Worm (Caenorhabditis elegans) whole organism, L2 larva: ENCODE data around the gene nspf-2.

ENCODE experiments used
- C34F6.9 ChIP-seq: fragments of 150-350 bp; optimal IDR thresholded peaks from 2 replicates; lab custom pipeline; 2014; ENCODE audit warnings: missing biosample characterization, missing genetic modification characterization
- R02D3.7 ChIP-seq: fragments of 150-350 bp; optimal IDR thresholded peaks from 2 replicates; lab custom pipeline; 2014; ENCODE audit warnings: missing biosample characterization, missing genetic modification characterization
- Y55F3AM.14 ChIP-seq: fragments of 200-800 bp; sonication (Bioruptor generic); optimal IDR thresholded peaks from 2 replicates; lab custom pipeline; 2018; ENCODE audit warnings: mild to moderate bottlenecking, missing genetic modification characterization, missing compliant biosample characterization
- alr-1 ChIP-seq: fragments of 150-350 bp; optimal IDR thresholded peaks from 2 replicates; lab custom pipeline; 2014; ENCODE audit warnings: missing biosample characterization, missing genetic modification characterization
- aly-2 ChIP-seq: fragments of 150-350 bp; optimal IDR thresholded peaks from 2 replicates; lab custom pipeline; 2014; ENCODE audit warnings: missing biosample characterization, missing genetic modification characterization
- ama-1 ChIP-seq: fragments of 150-350 bp; optimal IDR thresholded peaks from 2 replicates; lab custom pipeline; 2018; ENCODE audit warnings: inconsistent platforms
- ceh-16 ChIP-seq: fragments of 150-350 bp; optimal IDR thresholded peaks from 2 replicates; lab custom pipeline; 2014; ENCODE audit warnings: missing biosample characterization, missing genetic modification characterization
- ceh-82 ChIP-seq: fragments of 150-350 bp; optimal IDR thresholded peaks from 2 replicates; lab custom pipeline; 2014; ENCODE audit warnings: missing biosample characterization, missing genetic modification characterization
- crh-2 ChIP-seq: sonication (generic microtip); optimal IDR thresholded peaks from 2 replicates; lab custom pipeline; 2017; ENCODE audit warnings: missing biosample characterization, missing genetic modification characterization
- dmd-4 ChIP-seq: sonication (generic microtip); optimal IDR thresholded peaks from 2 replicates; lab custom pipeline; 2017; ENCODE audit warnings: missing biosample characterization, missing genetic modification characterization
- elt-1 ChIP-seq: fragments of 150-350 bp; optimal IDR thresholded peaks from 2 replicates; lab custom pipeline; 2014; ENCODE audit warnings: missing biosample characterization, missing genetic modification characterization
- fos-1 ChIP-seq: fragments of 150-350 bp; optimal IDR thresholded peaks from 2 replicates; lab custom pipeline; 2014; ENCODE audit warnings: missing biosample characterization, missing genetic modification characterization
- gmeb-1 ChIP-seq: fragments of 150-350 bp; optimal IDR thresholded peaks from 2 replicates; lab custom pipeline; 2014; ENCODE audit warnings: missing biosample characterization, missing genetic modification characterization
- lin-11 ChIP-seq: fragments of 150-350 bp; sonication (generic microtip); optimal IDR thresholded peaks from 2 replicates; lab custom pipeline; 2014; ENCODE audit warnings: missing biosample characterization, missing genetic modification characterization, inconsistent platforms, mixed read lengths
- lin-13 ChIP-seq: fragments of 150-350 bp; optimal IDR thresholded peaks from 2 replicates; lab custom pipeline; 2014; ENCODE audit warnings: missing biosample characterization, missing genetic modification reagents, missing genetic modification characterization
- lin-39 ChIP-seq: fragments of 150-350 bp; optimal IDR thresholded peaks from 2 replicates; lab custom pipeline; 2014; ENCODE audit warnings: missing biosample characterization, missing genetic modification reagents, missing genetic modification characterization
- lsy-2 ChIP-seq, 2 experiments: fragments of 150-350 bp in 1 of 2; sonication (generic microtip) in 1 of 2; optimal IDR thresholded peaks; 2 replicates each; lab custom pipeline; 2014 to 2017; ENCODE audit warnings: missing biosample characterization in 2 of 2, missing genetic modification characterization in 2 of 2
- mab-5 ChIP-seq: fragments of 150-350 bp; optimal IDR thresholded peaks from 2 replicates; lab custom pipeline; 2014; ENCODE audit warnings: missing biosample characterization, missing genetic modification characterization
- mbf-1 ChIP-seq: sonication (generic microtip); optimal IDR thresholded peaks from 2 replicates; lab custom pipeline; 2017; ENCODE audit warnings: missing biosample characterization, missing genetic modification characterization
- mdl-1 ChIP-seq, 2 experiments: fragments of 150-350 bp in 1 of 2; sonication (generic microtip) in 1 of 2; optimal IDR thresholded peaks; 2 replicates each; lab custom pipeline; 2017; ENCODE audit warnings: missing biosample characterization in 2 of 2, missing genetic modification characterization in 2 of 2
- nhr-10 ChIP-seq: sonication (generic microtip); optimal IDR thresholded peaks from 2 replicates; lab custom pipeline; 2017; ENCODE audit warnings: missing biosample characterization, missing genetic modification characterization
- nhr-11 ChIP-seq: fragments of 150-350 bp; optimal IDR thresholded peaks from 2 replicates; lab custom pipeline; 2014; ENCODE audit warnings: missing biosample characterization, missing genetic modification characterization
- nhr-12 ChIP-seq: fragments of 150-350 bp; optimal IDR thresholded peaks from 2 replicates; lab custom pipeline; 2014; ENCODE audit warnings: missing biosample characterization, missing genetic modification characterization
- nhr-21 ChIP-seq: fragments of 150-350 bp; optimal IDR thresholded peaks from 2 replicates; lab custom pipeline; 2014; ENCODE audit warnings: missing biosample characterization, missing genetic modification characterization
- nhr-237 ChIP-seq: fragments of 150-350 bp; optimal IDR thresholded peaks from 2 replicates; lab custom pipeline; 2014; ENCODE audit warnings: missing biosample characterization, missing genetic modification characterization
- nhr-25 ChIP-seq: fragments of 150-350 bp; sonication (generic microtip); optimal IDR thresholded peaks from 3 replicates; lab custom pipeline; 2014; ENCODE audit warnings: missing biosample characterization, missing genetic modification characterization
- peb-1 ChIP-seq: fragments of 150-350 bp; optimal IDR thresholded peaks from 2 replicates; lab custom pipeline; 2014; ENCODE audit warnings: missing biosample characterization, missing genetic modification characterization
- skn-1 ChIP-seq: sonication (generic microtip); optimal IDR thresholded peaks from 2 replicates; lab custom pipeline; 2017; ENCODE audit warnings: missing biosample characterization, missing genetic modification characterization
- sma-3 ChIP-seq: sonication (generic microtip); optimal IDR thresholded peaks from 2 replicates; lab custom pipeline; 2016; ENCODE audit warnings: missing genetic modification reagents, missing genetic modification characterization, missing compliant biosample characterization
- sma-9 ChIP-seq, 2 experiments: fragments of 150-350 bp in 1 of 2; sonication (generic microtip) in 1 of 2; optimal IDR thresholded peaks; 2 replicates each; lab custom pipeline; 2014 to 2016; ENCODE audit warnings: missing genetic modification characterization in 2 of 2, mild to moderate bottlenecking in 1 of 2, missing biosample characterization in 1 of 2, missing compliant biosample characterization in 1 of 2, missing genetic modification reagents in 1 of 2, moderate library complexity in 1 of 2
- snpc-4 ChIP-seq: fragments of 150-350 bp; optimal IDR thresholded peaks from 2 replicates; lab custom pipeline; 2014; ENCODE audit warnings: missing biosample characterization, missing genetic modification characterization
- unc-39 ChIP-seq: fragments of 150-350 bp; optimal IDR thresholded peaks from 2 replicates; lab custom pipeline; 2014; ENCODE audit warnings: missing biosample characterization, missing genetic modification characterization
- unc-55 ChIP-seq: fragments of 150-350 bp; sonication (generic microtip); optimal IDR thresholded peaks from 3 replicates; lab custom pipeline; 2014; ENCODE audit warnings: missing biosample characterization, missing genetic modification reagents, missing genetic modification characterization
- unc-62 ChIP-seq: fragments of 150-350 bp; optimal IDR thresholded peaks from 2 replicates; lab custom pipeline; 2014; ENCODE audit warnings: missing biosample characterization, missing genetic modification reagents, missing genetic modification characterization
- zag-1 ChIP-seq: fragments of 150-350 bp; optimal IDR thresholded peaks from 2 replicates; lab custom pipeline; 2014; ENCODE audit warnings: missing biosample characterization, missing genetic modification characterization
- ztf-1 ChIP-seq: fragments of 200-800 bp; sonication (Bioruptor generic); conservative IDR thresholded peaks from 2 replicates; pipeline ENCODE4 v1.3.6; 2022; ENCODE audit warnings: missing genetic modification characterization, missing compliant biosample characterization
- ztf-11 ChIP-seq: sonication (generic microtip); optimal IDR thresholded peaks from 2 replicates; lab custom pipeline; 2017; ENCODE audit warnings: missing biosample characterization, missing genetic modification characterization

The nspf-2 gene

ce11 chrII:2735192-2735591, 46.5 kb downstream of the nspf-2 start, which contains the start of gene wdr-31:
TSS of gene wdr-31 (minus strand) at chrII:2735292.
- TF ChIP-seq lin-13 (GFP tag; lab: Kevin White, UChicago) (no peak), nhr-21 (tag; lab: Kevin White, UChicago) (no peak), mdl-1 (tag; optimal IDR thresholded peaks at IDR 0.05; lab: Kevin White, UChicago) (no peak), nhr-10 (no peak), fos-1 (tag; lab: Kevin White, UChicago) (no peak), Y55F3AM.14 (GFP tag; lab: Kevin White, UChicago) (no peak), mbf-1 (tag; lab: Kevin White, UChicago) (no peak), elt-1 (no peak), lin-39 (tag; lab: Kevin White, UChicago) (no peak), dmd-4 (tag; lab: Kevin White, UChicago) (no peak), sma-9 (GFP tag; optimal IDR thresholded peaks at IDR 0.05; lab: Kevin White, UChicago) (no peak), sma-9 (tag; optimal IDR thresholded peaks at IDR 0.05; lab: Kevin White, UChicago) (no peak), peb-1 (no peak)

- TF ChIP-seq ztf-11 (tag; lab: Kevin White, UChicago), result no peak
- TF ChIP-seq C34F6.9 (tag; lab: Kevin White, UChicago), result no peak
- TF ChIP-seq mab-5 (tag; lab: Kevin White, UChicago), result no peak
- no peak for TF ChIP-seq unc-39 (tag; lab: Kevin White, UChicago)
- TF ChIP-seq crh-2 (tag; lab: Kevin White, UChicago), result no peak
- TF ChIP-seq snpc-4 (tag; lab: Kevin White, UChicago), result no peak
- no peak for TF ChIP-seq nhr-10
- TF ChIP-seq ceh-82 (tag; lab: Kevin White, UChicago), result no peak
- TF ChIP-seq ztf-1 (GFP tag; lab: Robert Waterston, UW), result no peak
- no peak for TF ChIP-seq dmd-4 (tag; lab: Kevin White, UChicago)
- TF ChIP-seq R02D3.7 (tag; lab: Kevin White, UChicago), result no peak
- TF ChIP-seq lin-11 (tag; lab: Kevin White, UChicago), result no peak
- TF ChIP-seq gmeb-1 (tag; lab: Kevin White, UChicago), result no peak
- TF ChIP-seq ceh-16 (tag; lab: Kevin White, UChicago), result no peak
- no peak for TF ChIP-seq Y55F3AM.14 (GFP tag; lab: Kevin White, UChicago)
- TF ChIP-seq nhr-11, result no peak
Measured at ce11 chrII:2735644-2736043, 46.9 kb downstream of the nspf-2 start.

DNA sequence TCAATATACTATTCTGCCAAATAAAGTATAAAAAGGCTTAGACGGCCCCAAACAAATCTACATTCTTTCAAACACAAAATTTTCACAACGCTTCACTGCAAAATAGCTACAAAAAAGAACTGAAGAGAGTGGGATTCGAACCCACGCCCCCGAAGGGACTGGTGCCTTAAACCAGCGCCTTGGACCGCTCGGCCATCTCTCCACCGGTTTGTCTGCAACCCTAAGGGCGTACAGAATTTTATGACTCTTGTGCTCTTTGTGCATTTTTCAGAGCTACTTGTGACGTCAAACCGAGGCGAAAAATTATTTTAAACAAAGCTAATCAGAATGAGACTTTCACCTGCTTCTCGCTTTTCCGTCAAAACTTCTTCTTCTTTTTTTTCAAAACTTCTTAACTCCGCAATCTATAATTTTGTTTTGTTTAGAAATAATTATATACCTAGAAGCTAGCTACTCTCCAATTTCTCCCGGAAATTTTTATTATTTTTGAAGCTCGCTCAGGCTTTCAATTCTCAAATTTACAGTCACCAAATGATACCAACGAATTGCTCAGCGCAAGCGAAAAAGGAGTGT, 47.5 kb downstream of the nspf-2 start, which contains the start of gene T05A8.8:
TSS of gene T05A8.8 (plus strand) at position 523 of the 573 bp plus-strand sequence.
- TF ChIP-seq aly-2 (tag; lab: Kevin White, UChicago) (no peak), nhr-25 (tag; lab: Kevin White, UChicago) (no peak), sma-3 (GFP tag; lab: Kevin White, UChicago) (no peak), ama-1 (lab: Kevin White, UChicago) (no peak), elt-1 (no peak), skn-1 (no peak), ztf-1 (GFP tag; lab: Robert Waterston, UW) (no peak), lsy-2 (tag; optimal IDR thresholded peaks at IDR 0.05; lab: Kevin White, UChicago) (no peak), sma-9 (GFP tag; optimal IDR thresholded peaks at IDR 0.05; lab: Kevin White, UChicago) (no peak), sma-9 (tag; optimal IDR thresholded peaks at IDR 0.05; lab: Kevin White, UChicago) (no peak), lin-11 (tag; lab: Kevin White, UChicago) (no peak), nhr-11 (no peak), unc-62 (GFP tag; lab: Kevin White, UChicago) (no peak), ceh-16 (tag; lab: Kevin White, UChicago) (no peak), unc-55 (GFP tag; lab: Kevin White, UChicago) (no peak), nhr-10 (no peak), ztf-11 (tag; lab: Kevin White, UChicago) (no peak), nhr-12 (tag; lab: Kevin White, UChicago) (no peak), nhr-237 (no peak), gmeb-1 (tag; lab: Kevin White, UChicago) (no peak), mab-5 (tag; lab: Kevin White, UChicago) (no peak)

- TF ChIP-seq nhr-237, result no peak
- no peak for TF ChIP-seq gmeb-1 (tag; lab: Kevin White, UChicago)
- TF ChIP-seq zag-1 (tag; lab: Kevin White, UChicago), result no peak
- TF ChIP-seq ceh-82 (tag; lab: Kevin White, UChicago), result no peak
- TF ChIP-seq alr-1, result no peak
- no peak for TF ChIP-seq snpc-4 (tag; lab: Kevin White, UChicago)
- no peak for TF ChIP-seq mab-5 (tag; lab: Kevin White, UChicago)
Measured at ce11 chrII:2736938-2737337, 48.2 kb downstream of the nspf-2 start.
